Fruit fly (Drosophila melanogaster) whole organism, wandering third instar larva: ENCODE data around the gene RpS27.

Experiments used
- CG32264 ChIP-seq: fragments of 200-800 bp; sonication (Bioruptor generic); optimal IDR thresholded peaks from 2 replicates; lab custom pipeline; 2016; ENCODE audit warnings: missing biosample characterization, missing genetic modification characterization
- CrebA ChIP-seq: fragments of 200-800 bp; sonication (Bioruptor generic); optimal IDR thresholded peaks from 2 replicates; lab custom pipeline; 2016; ENCODE audit warnings: missing biosample characterization, mild to moderate bottlenecking, missing genetic modification characterization, borderline replicate concordance
- GATAd ChIP-seq: sonication (Bioruptor generic); optimal IDR thresholded peaks from 2 replicates; lab custom pipeline; 2016; ENCODE audit warnings: missing biosample characterization, missing genetic modification characterization
- Jra ChIP-seq: sonication (Bioruptor generic); optimal IDR thresholded peaks from 2 replicates; lab custom pipeline; 2016; ENCODE audit warnings: missing biosample characterization, missing genetic modification characterization
- N ChIP-seq: fragments of >200 bp; optimal IDR thresholded peaks from 2 replicates; lab custom pipeline; 2018; ENCODE audit warnings: missing biosample characterization, missing external identifiers, missing genetic modification characterization
- Rel ChIP-seq, 2 experiments: fragments of 200-800 bp; sonication (Bioruptor generic) in 1 of 2; optimal IDR thresholded peaks; 2 replicates in 1 of 2; 3 replicates in 1 of 2; lab custom pipeline; 2016 to 2019; ENCODE audit warnings: mild to moderate bottlenecking in 2 of 2, missing biosample characterization in 2 of 2, missing genetic modification characterization in 2 of 2, moderate library complexity in 1 of 2
- Vsx2 ChIP-seq: fragments of 200-300, 225-300 bp; sonication (Bioruptor generic); optimal IDR thresholded peaks from 2 replicates; lab custom pipeline; 2018; ENCODE audit warnings: missing biosample characterization, missing genetic modification characterization; ENCODE audit not compliant: partially characterized antibody
- jim ChIP-seq: fragments of 175-275, 200-325 bp; sonication (Bioruptor generic); optimal IDR thresholded peaks from 2 replicates; lab custom pipeline; 2016; ENCODE audit warnings: missing biosample characterization, mild to moderate bottlenecking, missing genetic modification characterization
- psq ChIP-seq: fragments of 200-800 bp; sonication (Bioruptor generic); optimal IDR thresholded peaks from 3 replicates; lab custom pipeline; 2017; ENCODE audit warnings: missing biosample characterization, mild to moderate bottlenecking, missing genetic modification characterization, moderate library complexity
- usp ChIP-seq: fragments of >200 bp; optimal IDR thresholded peaks from 2 replicates; lab custom pipeline; 2017; ENCODE audit warnings: missing biosample characterization, missing genetic modification characterization

DNA sequence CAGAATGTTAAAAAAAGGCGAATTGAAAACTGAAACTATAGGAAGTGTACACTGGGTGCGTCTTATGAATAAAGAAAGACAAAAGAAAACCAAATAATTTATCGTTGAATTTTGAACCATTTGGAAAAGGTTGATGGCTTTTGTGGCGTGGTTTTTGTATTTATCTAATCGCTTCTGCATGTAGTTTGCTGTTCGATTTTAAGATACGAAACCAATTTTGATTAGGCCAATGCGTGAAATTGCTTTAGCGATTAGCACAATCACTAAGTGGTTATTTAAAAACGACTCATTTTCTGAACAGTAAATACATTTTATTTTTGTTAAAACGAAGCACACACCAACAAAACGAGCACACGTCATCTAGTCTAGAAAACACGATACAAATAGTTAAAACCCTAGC is 13.4 kb upstream of the RpS27 start:
- TF ChIP-seq CG32264 (GFP tag; lab: Kevin White, UChicago) (no peak), N (GFP tag; lab: Kevin White, UChicago) (no peak), CrebA (no peak), Vsx2 (no peak), GATAd (no peak), jim (GFP tag; lab: Kevin White, UChicago) (no peak), Rel (GFP tag; optimal IDR thresholded peaks at IDR 0.05; lab: Kevin White, UChicago) (no peak), Rel (tag; optimal IDR thresholded peaks at IDR 0.05; lab: Kevin White, UChicago) (no peak), usp (no peak), psq (GFP tag; lab: Kevin White, UChicago) (no peak), Jra (GFP tag; lab: Kevin White, UChicago) (no peak)
